Fruit fly (Drosophila melanogaster) Kc167 (cell line): ENCODE data around the gene CG32199.

Experiments
- Sin3A ChIP-seq: fragments of >200 bp; optimal IDR thresholded peaks from 2 replicates; lab custom pipeline; 2018; ENCODE audit warnings: missing external identifiers
- psq ChIP-seq: fragments of >200 bp; optimal IDR thresholded peaks from 2 replicates; lab custom pipeline; 2017; ENCODE audit warnings: missing external identifiers
- ttk ChIP-seq: sonication (Bioruptor generic); optimal IDR thresholded peaks from 2 replicates; lab custom pipeline; 2017; ENCODE audit warnings: missing external identifiers

DNA sequence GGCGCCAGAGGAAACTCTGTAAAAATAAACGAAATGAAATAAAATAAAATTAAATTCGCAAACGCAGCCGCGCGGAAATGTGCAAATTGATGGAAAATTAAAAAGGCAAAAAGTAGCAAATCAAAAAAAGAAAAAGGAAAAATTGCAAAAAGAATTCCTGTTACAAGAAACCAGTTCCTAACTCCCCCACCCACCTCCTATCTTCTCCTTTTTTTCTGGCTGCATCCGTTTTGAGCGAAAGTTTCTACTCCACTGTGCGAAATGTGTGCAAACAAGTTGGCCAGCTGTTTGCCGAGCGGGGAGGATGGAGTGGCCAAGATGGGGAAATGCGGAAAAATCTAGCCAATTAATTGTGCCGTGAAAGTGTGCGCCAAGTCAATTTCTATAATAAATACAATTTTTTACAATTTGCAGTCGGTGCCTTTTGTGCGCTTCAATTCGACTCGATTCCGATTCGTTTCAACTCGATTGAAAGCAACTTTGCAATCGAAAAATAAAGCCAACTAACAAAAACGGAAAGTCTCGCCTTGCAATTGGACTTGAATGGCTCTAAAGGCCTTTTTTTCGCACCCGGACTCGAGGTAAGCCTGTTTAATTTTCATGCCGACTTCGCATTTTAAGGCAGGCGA, 14.9 kb downstream of the CG32199 start:
- TF ChIP-seq ttk (lab: Kevin White, UChicago) (no peak), Sin3A (no peak), psq (no peak)
